Worm (Caenorhabditis elegans): ENCODE data around the gene F58B4.7.
A peak's percentile ranks its signal among the peaks of the same experiment; 100 is the strongest.

The F58B4.7 gene

ce11 chrV:10894601-10895000 lies 28.5 kb downstream of the F58B4.7 start, which contains the start of the genes F32D8.14 and F32D8.5:
Gene F32D8.14 (minus strand): TSS chrV:10894788.
Gene F32D8.5 (plus strand): TSS chrV:10894800.
- TF ChIP-seq hlh-11 (tag; optimal IDR thresholded peaks at IDR 0.05): peak; percentile 60
- TF ChIP-seq pqm-1 (tag; optimal IDR thresholded peaks at IDR 0.05): peak; percentile 1
- no peak for TF ChIP-seq nhr-10 (tag; optimal IDR thresholded peaks at IDR 0.05)
- peak; percentile 18 for TF ChIP-seq nhr-28 (tag; optimal IDR thresholded peaks at IDR 0.05)
- TF ChIP-seq nhr-6 (tag; optimal IDR thresholded peaks at IDR 0.05): peak; percentile 68
- 0 out of 2 replicates have a peak, but pooled peaks have one; percentile 28 for TF ChIP-seq arid-1 (GFP tag; conservative IDR thresholded peaks at IDR 0.05)
- TF ChIP-seq pha-4 (GFP tag; IDR thresholded peaks at IDR 0.05): no peak
- TF ChIP-seq pha-4 (tag; optimal IDR thresholded peaks at IDR 0.05): peak; percentile 4
- TF ChIP-seq ceh-20 (GFP tag; IDR thresholded peaks at IDR 0.05): 0 out of 2 replicates have a peak, but pooled peaks have one; percentile 12
- TF ChIP-seq madf-9 (GFP tag; conservative IDR thresholded peaks at IDR 0.05): 0 out of 2 replicates have a peak, but pooled peaks have one; percentile 32
- no peak for TF ChIP-seq egl-27 (tag; optimal IDR thresholded peaks at IDR 0.05)
- TF ChIP-seq rbr-2 (tag; optimal IDR thresholded peaks at IDR 0.05): peak; percentile 54
- no peak for TF ChIP-seq sdz-12 (GFP tag; optimal IDR thresholded peaks at IDR 0.05)
- peak; percentile 30 for TF ChIP-seq nhr-11 (tag; optimal IDR thresholded peaks at IDR 0.05)
- TF ChIP-seq zag-1 (tag; optimal IDR thresholded peaks at IDR 0.05): no peak
- TF ChIP-seq mep-1 (tag; optimal IDR thresholded peaks at IDR 0.05): peak; percentile 76
- peak; percentile 85 for TF ChIP-seq dve-1 (tag; optimal IDR thresholded peaks at IDR 0.05; ENCODE audit: insufficient read depth)
- peak; percentile 39 for TF ChIP-seq F37D6.2 (tag; optimal IDR thresholded peaks at IDR 0.05)
- TF ChIP-seq php-3 (GFP tag; IDR thresholded peaks at IDR 0.05): no peak
- no peak for TF ChIP-seq F10B5.3 (tag; optimal IDR thresholded peaks at IDR 0.05)
- no peak for TF ChIP-seq skn-1 (tag; optimal IDR thresholded peaks at IDR 0.05)
- TF ChIP-seq daf-12 (tag; optimal IDR thresholded peaks at IDR 0.05): no peak
- peak; percentile 79 for TF ChIP-seq lin-13 (GFP tag; optimal IDR thresholded peaks at IDR 0.05)
- peak; percentile 83 for TF ChIP-seq dpl-1 (GFP tag; optimal IDR thresholded peaks at IDR 0.05)
- peak; percentile 46 for TF ChIP-seq dmd-6 (GFP tag; IDR thresholded peaks at IDR 0.05)
- TF ChIP-seq ceh-62 (tag; optimal IDR thresholded peaks at IDR 0.05): no peak
- TF ChIP-seq duxl-1 (tag; optimal IDR thresholded peaks at IDR 0.05; ENCODE audit: poor library complexity): peak; percentile 74
- peak; percentile 67 for TF ChIP-seq nhr-48 (tag; optimal IDR thresholded peaks at IDR 0.05)
- TF ChIP-seq nhr-41 (GFP tag; IDR thresholded peaks at IDR 0.05): no peak
- TF ChIP-seq fkh-10 (GFP tag; optimal IDR thresholded peaks at IDR 0.05): no peak
- TF ChIP-seq T20F7.1 (GFP tag; optimal IDR thresholded peaks at IDR 0.05): peak; percentile 64
- TF ChIP-seq gei-8 (GFP tag; optimal IDR thresholded peaks at IDR 0.05): no peak
- peak; percentile 89 for TF ChIP-seq aha-1 (tag)
- peak in 1 of 2 experiments; percentile 80 for TF ChIP-seq hif-1 (tag; optimal IDR thresholded peaks at IDR 0.05)
- TF ChIP-seq madf-5 (GFP tag; IDR thresholded peaks at IDR 0.05): no peak
- no peak for TF ChIP-seq lin-29 (GFP tag; IDR thresholded peaks at IDR 0.05)
- TF ChIP-seq hlh-30 (tag; optimal IDR thresholded peaks at IDR 0.05; ENCODE audit: insufficient read depth): peak; percentile 49
- no peak for TF ChIP-seq tra-1 (GFP tag; IDR thresholded peaks at IDR 0.05)
- peak; percentile 94 for TF ChIP-seq lin-38 (GFP tag; IDR thresholded peaks at IDR 0.05)
- peak; percentile 32 for TF ChIP-seq spr-1 (tag; optimal IDR thresholded peaks at IDR 0.05)
- TF ChIP-seq snpc-4 (tag; optimal IDR thresholded peaks at IDR 0.05): no peak
- no peak for TF ChIP-seq saeg-2 (GFP tag; IDR thresholded peaks at IDR 0.05)
- no peak for TF ChIP-seq cey-2 (tag; optimal IDR thresholded peaks at IDR 0.05; ENCODE audit: borderline replicate concordance, insufficient read depth)
- TF ChIP-seq daf-16 (GFP tag; optimal IDR thresholded peaks at IDR 0.05): no peak
- peak; percentile 27 for TF ChIP-seq daf-16 (tag; optimal IDR thresholded peaks at IDR 0.05)
- TF ChIP-seq T26A8.4 (GFP tag; IDR thresholded peaks at IDR 0.05): peak; percentile 59
- peak in 1 of 2 experiments; percentile 84 for TF ChIP-seq unc-62 (GFP tag; optimal IDR thresholded peaks at IDR 0.05 in 1 of 2)
- TF ChIP-seq unc-62 (tag; optimal IDR thresholded peaks at IDR 0.05): no peak
- peak in 1 of 2 experiments; percentile 71 for TF ChIP-seq ZK546.5 (tag; optimal IDR thresholded peaks at IDR 0.05)
- TF ChIP-seq nhr-102 (tag; optimal IDR thresholded peaks at IDR 0.05): peak; percentile 48
- peak; percentile 83 for TF ChIP-seq unc-130 (GFP tag; optimal IDR thresholded peaks at IDR 0.05)
- TF ChIP-seq tag-97 (GFP tag; IDR thresholded peaks at IDR 0.05): no peak
